Worm (Caenorhabditis elegans): Measurements from ENCODE around the gene srx-48.

ce11 chrV:15253529-15253928 is 50.0 kb downstream of the srx-48 start, which contains the start of gene srbc-75:
- TF ChIP-seq hnd-1 (tag; optimal IDR thresholded peaks at IDR 0.05) = no peak
- TF ChIP-seq aly-1 (tag; optimal IDR thresholded peaks at IDR 0.05) = no peak
- no peak for TF ChIP-seq ama-1 (optimal IDR thresholded peaks at IDR 0.05)
- TF ChIP-seq tra-4 (tag; optimal IDR thresholded peaks at IDR 0.05) = no peak
- no peak for TF ChIP-seq pes-1 (GFP tag; IDR thresholded peaks at IDR 0.05)

All from whole organism, early embryonic.